Worm (Caenorhabditis elegans) whole organism, midembryonic: ENCODE data around the gene C35B1.9.
A peak's percentile ranks its signal among the peaks of the same experiment; 100 is the strongest.

ENCODE experiments used
- flt-1 ChIP-seq: fragments of 200-800 bp; sonication (Bioruptor generic); IDR thresholded peaks from 2 replicates; pipeline ENCODE4 v1.3.6; 2022; ENCODE audit warnings: missing genetic modification characterization, missing compliant biosample characterization
- klf-2 ChIP-seq: fragments of 200-800 bp; sonication (Bioruptor generic); conservative IDR thresholded peaks from 2 replicates; pipeline ENCODE4 v1.3.6; 2022; ENCODE audit warnings: missing genetic modification reagents, missing genetic modification characterization, missing compliant biosample characterization
- med-1 ChIP-seq: sonication (generic microtip); optimal IDR thresholded peaks from 2 replicates; lab custom pipeline; 2017; ENCODE audit warnings: missing genetic modification characterization, mild to moderate bottlenecking, missing compliant biosample characterization, antibody characterized with exemption, missing genetic modification reagents; ENCODE audit not compliant: insufficient read depth
- tab-1 ChIP-seq: fragments of 200-800 bp; sonication (Bioruptor generic); IDR thresholded peaks from 2 replicates; pipeline ENCODE4 v1.3.6; 2022; ENCODE audit warnings: missing genetic modification characterization, missing compliant biosample characterization
- ztf-23 ChIP-seq: fragments of 200-800 bp; sonication (Bioruptor generic); IDR thresholded peaks from 2 replicates; pipeline ENCODE4 v1.3.6; 2022; ENCODE audit warnings: missing genetic modification reagents, missing genetic modification characterization, missing compliant biosample characterization
- ztf-29 ChIP-seq: fragments of 200-800 bp; sonication (Bioruptor generic); IDR thresholded peaks from 2 replicates; pipeline ENCODE4 v1.3.6; 2022; ENCODE audit warnings: missing genetic modification reagents, missing genetic modification characterization, missing compliant biosample characterization

DNA sequence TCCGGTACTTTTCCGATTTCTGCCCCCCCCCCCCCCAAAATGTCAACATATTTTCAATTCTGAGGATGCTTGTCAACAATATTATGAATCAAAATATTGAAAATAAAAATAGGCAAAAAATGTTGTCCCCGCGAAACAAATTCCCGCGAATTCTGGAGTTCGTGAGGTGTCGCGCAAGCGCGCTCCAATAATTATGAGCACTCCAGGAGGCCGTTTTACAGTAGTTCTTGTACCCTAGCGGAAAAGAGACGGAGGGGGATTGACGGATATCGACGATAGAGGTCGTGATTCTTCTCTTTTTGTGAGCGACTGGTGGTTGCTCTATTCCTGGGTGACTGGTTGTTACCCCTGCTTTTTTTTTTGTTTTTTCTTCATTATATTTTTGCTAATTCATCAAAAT, 9.9 kb downstream of the C35B1.9 start:
- TF ChIP-seq med-1 (no peak), flt-1 (GFP tag; lab: Robert Waterston, UW) (no peak), tab-1 (no peak), ztf-23 (GFP tag; lab: Robert Waterston, UW) (0 out of 2 replicates have a peak, but pooled peaks have one; percentile 37), ztf-29 (no peak), klf-2 (GFP tag; lab: Robert Waterston, UW) (no peak)
